Worm (Caenorhabditis elegans): ENCODE results near the gene alkb-8.

- TF ChIP-seq ceh-36 (tag; optimal IDR thresholded peaks at IDR 0.05) = no peak
- no peak for TF ChIP-seq hnd-1 (tag; optimal IDR thresholded peaks at IDR 0.05)
- TF ChIP-seq flt-1 (GFP tag; IDR thresholded peaks at IDR 0.05) = no peak
- TF ChIP-seq ama-1 (optimal IDR thresholded peaks at IDR 0.05) = no peak
- TF ChIP-seq aly-1 (tag; optimal IDR thresholded peaks at IDR 0.05) = no peak
- TF ChIP-seq tbx-37 (GFP tag; conservative IDR thresholded peaks at IDR 0.05) = no peak
- no peak for TF ChIP-seq pes-1 (GFP tag; IDR thresholded peaks at IDR 0.05)
These were observed 25.9 kb downstream of the alkb-8 start, which contains the start of gene evl-18 for ce11 chrIII:3734990-3735389.
